Fruit fly (Drosophila melanogaster): ENCODE data around the gene RpS4.

Gene RpS4

dm6 chr3L:13036706-13037457 lies 4.7 kb upstream of the RpS4 start, which contains the start of gene Srrm1:
TSS of gene Srrm1 (plus strand) at chr3L:13036821.
- TF ChIP-seq Myc (optimal IDR thresholded peaks at IDR 0.05) (no peak), psq (optimal IDR thresholded peaks at IDR 0.05) (no peak), Sin3A (optimal IDR thresholded peaks at IDR 0.05) (no peak), insv (optimal IDR thresholded peaks at IDR 0.05) (no peak), ttk (optimal IDR thresholded peaks at IDR 0.05) (no peak), h (optimal IDR thresholded peaks at IDR 0.05) (no peak)

DNA sequence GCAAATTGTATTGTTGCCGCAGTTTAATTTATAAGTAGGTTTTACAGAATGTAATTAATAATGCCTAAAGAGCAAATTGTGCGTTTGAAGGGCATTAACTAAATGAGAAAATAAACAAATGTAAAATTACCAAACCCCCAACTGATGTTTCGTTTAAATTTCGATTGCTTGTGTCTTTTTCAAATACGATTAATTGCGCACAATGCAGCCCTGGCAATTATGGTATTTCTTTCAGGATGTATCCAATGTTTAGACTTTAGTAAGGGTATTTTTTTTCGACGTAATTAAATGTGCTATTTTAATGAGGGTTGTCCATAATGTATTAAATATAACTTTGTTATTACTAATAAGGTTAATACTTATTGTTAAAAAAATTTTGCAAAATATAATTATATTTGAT lies 707 bp upstream of the RpS4 start:
- no peak for TF ChIP-seq h (optimal IDR thresholded peaks at IDR 0.05)

- TF ChIP-seq ttk (optimal IDR thresholded peaks at IDR 0.05) (no peak), Myc (optimal IDR thresholded peaks at IDR 0.05) (no peak), Sin3A (optimal IDR thresholded peaks at IDR 0.05) (no peak), insv (optimal IDR thresholded peaks at IDR 0.05) (no peak), psq (optimal IDR thresholded peaks at IDR 0.05) (no peak), h (optimal IDR thresholded peaks at IDR 0.05) (no peak)
Observed at dm6 chr3L:13044335-13044814, 2.8 kb downstream of the RpS4 start, which contains the start of gene Syx13. TSS of gene Syx13 (plus strand) at chr3L:13044434.

DNA sequence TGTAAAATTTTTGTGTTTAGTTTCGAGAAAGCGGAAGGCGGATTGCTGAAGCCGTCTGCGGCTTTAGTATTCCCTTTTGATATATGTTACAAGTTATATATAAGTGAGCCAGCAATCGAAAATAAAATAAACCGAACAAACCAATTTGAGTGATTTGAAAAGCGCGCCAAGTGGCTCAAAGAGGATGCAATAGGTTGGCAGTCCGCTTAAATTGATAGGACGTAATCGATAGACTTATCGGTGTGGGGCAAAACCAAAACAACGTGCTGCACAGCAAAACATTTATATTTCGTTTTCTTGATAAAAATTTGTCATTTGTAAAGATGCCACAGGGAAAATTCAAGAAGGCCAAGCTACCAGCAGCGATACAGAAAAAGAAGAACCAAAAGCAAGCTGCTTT lies 5.2 kb downstream of the RpS4 start, which contains the start of gene CG11279:
TSS of gene CG11279 (plus strand) at position 220 of the 400 bp plus-strand sequence.
- TF ChIP-seq insv (optimal IDR thresholded peaks at IDR 0.05) (no peak), Myc (optimal IDR thresholded peaks at IDR 0.05) (no peak), ttk (optimal IDR thresholded peaks at IDR 0.05) (no peak), psq (optimal IDR thresholded peaks at IDR 0.05) (no peak), Sin3A (optimal IDR thresholded peaks at IDR 0.05) (no peak), h (optimal IDR thresholded peaks at IDR 0.05) (no peak)

dm6 chr3L:13049671-13050070 lies 8.1 kb downstream of the RpS4 start:
- TF ChIP-seq insv (optimal IDR thresholded peaks at IDR 0.05), result no peak
- TF ChIP-seq ttk (optimal IDR thresholded peaks at IDR 0.05), result no peak
- TF ChIP-seq Myc (optimal IDR thresholded peaks at IDR 0.05), result no peak
- TF ChIP-seq psq (optimal IDR thresholded peaks at IDR 0.05), result no peak
- no peak for TF ChIP-seq h (optimal IDR thresholded peaks at IDR 0.05)
- no peak for TF ChIP-seq Sin3A (optimal IDR thresholded peaks at IDR 0.05)

dm6 chr3L:13050675-13051202 lies 9.2 kb downstream of the RpS4 start:
- TF ChIP-seq ttk (optimal IDR thresholded peaks at IDR 0.05), result no peak
- TF ChIP-seq h (optimal IDR thresholded peaks at IDR 0.05), result no peak

DNA sequence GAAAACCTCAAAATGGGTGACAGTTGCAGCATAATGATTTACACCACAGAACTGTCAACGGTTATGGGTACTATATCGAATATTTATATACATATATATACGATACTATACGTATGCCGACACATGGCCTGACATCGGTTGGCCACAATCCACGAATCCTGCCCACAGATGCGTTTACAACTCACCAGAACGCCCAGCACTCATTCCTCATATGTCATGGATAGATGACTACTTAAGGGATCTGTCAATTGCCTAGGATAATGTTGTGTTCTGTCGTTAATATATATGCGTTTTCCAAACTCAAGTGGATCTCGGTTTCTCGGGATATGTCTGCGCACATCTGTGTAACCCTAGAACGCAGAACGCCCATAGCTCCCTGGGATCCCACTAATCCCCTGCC lies 16.9 kb downstream of the RpS4 start:
- TF ChIP-seq h (optimal IDR thresholded peaks at IDR 0.05) (no peak), Sin3A (optimal IDR thresholded peaks at IDR 0.05) (no peak), psq (optimal IDR thresholded peaks at IDR 0.05) (no peak), ttk (optimal IDR thresholded peaks at IDR 0.05) (no peak), insv (optimal IDR thresholded peaks at IDR 0.05) (no peak), Myc (optimal IDR thresholded peaks at IDR 0.05) (no peak)

dm6 chr3L:13061322-13061809 lies 19.8 kb downstream of the RpS4 start, which contains the start of the genes CG14115 and CG34428:
TSS of gene CG14115 (minus strand) at chr3L:13061422.
TSS of gene CG34428 (plus strand) at chr3L:13061759.
- TF ChIP-seq ttk (optimal IDR thresholded peaks at IDR 0.05) (no peak), insv (optimal IDR thresholded peaks at IDR 0.05) (no peak), h (optimal IDR thresholded peaks at IDR 0.05) (no peak), psq (optimal IDR thresholded peaks at IDR 0.05) (no peak), Myc (optimal IDR thresholded peaks at IDR 0.05) (no peak), Sin3A (optimal IDR thresholded peaks at IDR 0.05) (no peak)

- no peak for TF ChIP-seq psq (optimal IDR thresholded peaks at IDR 0.05)
- no peak for TF ChIP-seq Sin3A (optimal IDR thresholded peaks at IDR 0.05)
- TF ChIP-seq h (optimal IDR thresholded peaks at IDR 0.05), result no peak
- TF ChIP-seq Myc (optimal IDR thresholded peaks at IDR 0.05), result no peak
- no peak for TF ChIP-seq ttk (optimal IDR thresholded peaks at IDR 0.05)
- TF ChIP-seq insv (optimal IDR thresholded peaks at IDR 0.05), result no peak
Observed at dm6 chr3L:13062746-13063145, 21.2 kb downstream of the RpS4 start, which contains the start of gene CG34429. TSS of gene CG34429 (plus strand) at chr3L:13063046.

- TF ChIP-seq ttk (optimal IDR thresholded peaks at IDR 0.05) (no peak), Myc (optimal IDR thresholded peaks at IDR 0.05) (no peak), Sin3A (optimal IDR thresholded peaks at IDR 0.05) (no peak), h (optimal IDR thresholded peaks at IDR 0.05) (no peak), insv (optimal IDR thresholded peaks at IDR 0.05) (no peak), psq (optimal IDR thresholded peaks at IDR 0.05) (no peak)
Observed at dm6 chr3L:13064346-13064745, 22.8 kb downstream of the RpS4 start.

dm6 chr3L:13064935-13065334 lies 23.4 kb downstream of the RpS4 start:
- TF ChIP-seq Myc (optimal IDR thresholded peaks at IDR 0.05) (no peak), Sin3A (optimal IDR thresholded peaks at IDR 0.05) (no peak), h (optimal IDR thresholded peaks at IDR 0.05) (no peak), ttk (optimal IDR thresholded peaks at IDR 0.05) (no peak), insv (optimal IDR thresholded peaks at IDR 0.05) (no peak), psq (optimal IDR thresholded peaks at IDR 0.05) (no peak)

- TF ChIP-seq insv (optimal IDR thresholded peaks at IDR 0.05) (no peak), h (optimal IDR thresholded peaks at IDR 0.05) (no peak), ttk (optimal IDR thresholded peaks at IDR 0.05) (no peak), psq (optimal IDR thresholded peaks at IDR 0.05) (no peak), Myc (optimal IDR thresholded peaks at IDR 0.05) (no peak), Sin3A (optimal IDR thresholded peaks at IDR 0.05) (no peak)
Observed at dm6 chr3L:13065619-13066018, 24.1 kb downstream of the RpS4 start.
